Worm (Caenorhabditis elegans) whole organism, mixed stage, embryonic: ENCODE measurements around the gene F59H6.15.

Experiments
- ceh-43 ChIP-seq: fragments of 200-800 bp; sonication (Bioruptor generic); optimal IDR thresholded peaks from 2 replicates; lab custom pipeline; 2018; ENCODE audit warnings: mild to moderate bottlenecking, missing genetic modification characterization, moderate library complexity, missing compliant biosample characterization
- ces-1 ChIP-seq: fragments of 150-350 bp; optimal IDR thresholded peaks from 2 replicates; lab custom pipeline; 2014; ENCODE audit warnings: missing biosample characterization, missing genetic modification reagents, missing genetic modification characterization
- elt-3 ChIP-seq: fragments of 150-350 bp; optimal IDR thresholded peaks from 2 replicates; lab custom pipeline; 2014; ENCODE audit warnings: missing biosample characterization, missing genetic modification characterization
- hlh-1 ChIP-seq: fragments of 150-350 bp; optimal IDR thresholded peaks from 2 replicates; lab custom pipeline; 2014; ENCODE audit warnings: missing biosample characterization, missing genetic modification reagents, missing genetic modification characterization
- lsy-2 ChIP-seq: fragments of 150-350 bp; optimal IDR thresholded peaks from 2 replicates; lab custom pipeline; 2014; ENCODE audit warnings: missing biosample characterization, missing genetic modification characterization
- pha-4 ChIP-seq: fragments of 150-350 bp; optimal IDR thresholded peaks from 2 replicates; lab custom pipeline; 2018; ENCODE audit warnings: missing biosample characterization, missing genetic modification reagents, missing genetic modification characterization
- snpc-4 ChIP-seq: fragments of 150-350 bp; optimal IDR thresholded peaks from 2 replicates; lab custom pipeline; 2014; ENCODE audit warnings: missing biosample characterization, missing genetic modification characterization

- TF ChIP-seq ces-1, result no peak
- TF ChIP-seq lsy-2 (tag; lab: Kevin White, UChicago), result no peak
- no peak for TF ChIP-seq pha-4 (tag; lab: Kevin White, UChicago)
- TF ChIP-seq snpc-4, result no peak
- TF ChIP-seq hlh-1 (tag; lab: Kevin White, UChicago), result no peak
- TF ChIP-seq elt-3 (tag; lab: Kevin White, UChicago), result no peak
- TF ChIP-seq ceh-43 (GFP tag; lab: Kevin White, UChicago), result no peak
Observed at ce11 chrII:2033286-2033685, 20.5 kb downstream of the F59H6.15 start, which contains the start of gene F59H6.14.
